Fruit fly (Drosophila melanogaster) whole organism, embryonic: ENCODE data around the gene JMJD5.

ENCODE experiments used
- Blimp-1 ChIP-seq: fragments of 200-800 bp; sonication (Bioruptor generic); optimal IDR thresholded peaks from 3 replicates; lab custom pipeline; 2018; ENCODE audit warnings: missing biosample characterization, missing genetic modification characterization, mild to moderate bottlenecking, moderate library complexity, missing genetic modification reagents
- CG10267 ChIP-seq: fragments of 200-800 bp; sonication (Bioruptor generic); optimal IDR thresholded peaks from 2 replicates; lab custom pipeline; 2018; ENCODE audit warnings: missing biosample characterization, mild to moderate bottlenecking, missing genetic modification characterization, moderate library complexity
- CG10462 ChIP-seq: fragments of 200-800 bp; sonication (Bioruptor generic); optimal IDR thresholded peaks from 2 replicates; lab custom pipeline; 2016; ENCODE audit warnings: missing biosample characterization, missing genetic modification characterization
- CG11504 ChIP-seq: fragments of 200-800 bp; sonication (Bioruptor generic); optimal IDR thresholded peaks from 3 replicates; lab custom pipeline; 2019; ENCODE audit warnings: missing biosample characterization, mild to moderate bottlenecking, missing genetic modification characterization, moderate library complexity
- CG12155 ChIP-seq: fragments of 200-800 bp; sonication (Bioruptor generic); optimal IDR thresholded peaks from 3 replicates; lab custom pipeline; 2016; ENCODE audit warnings: missing biosample characterization, missing genetic modification characterization
- CG1233 ChIP-seq: fragments of 200-800 bp; sonication (Bioruptor generic); optimal IDR thresholded peaks from 4 replicates; lab custom pipeline; 2018; ENCODE audit warnings: missing biosample characterization, mild to moderate bottlenecking, missing genetic modification characterization
- CG12659 ChIP-seq: fragments of 200-800 bp; sonication (Bioruptor generic); optimal IDR thresholded peaks from 3 replicates; lab custom pipeline; 2017; ENCODE audit warnings: mild to moderate bottlenecking, missing biosample characterization, missing genetic modification reagents, missing genetic modification characterization
- CG13123 ChIP-seq: fragments of 200-800 bp; sonication (Bioruptor generic); optimal IDR thresholded peaks from 2 replicates; lab custom pipeline; 2016; ENCODE audit warnings: missing biosample characterization, missing genetic modification characterization
- CG13894 ChIP-seq: fragments of 200-800 bp; sonication (Bioruptor generic); optimal IDR thresholded peaks from 3 replicates; lab custom pipeline; 2018; ENCODE audit warnings: missing biosample characterization, mild to moderate bottlenecking, missing genetic modification characterization, moderate library complexity
- CG15011 ChIP-seq: fragments of 200-800 bp; sonication (Bioruptor generic); optimal IDR thresholded peaks from 3 replicates; lab custom pipeline; 2018; ENCODE audit warnings: missing biosample characterization, mild to moderate bottlenecking, missing genetic modification characterization
- CG1529 ChIP-seq: fragments of 200-800 bp; sonication (Bioruptor generic); optimal IDR thresholded peaks from 3 replicates; lab custom pipeline; 2018; ENCODE audit warnings: missing biosample characterization, missing genetic modification characterization
- CG1647 ChIP-seq: fragments of 200-800 bp; sonication (Bioruptor generic); optimal IDR thresholded peaks from 3 replicates; lab custom pipeline; 2016; ENCODE audit warnings: missing biosample characterization, missing genetic modification characterization
- CG1792 ChIP-seq: fragments of 200-800 bp; sonication (Bioruptor generic); optimal IDR thresholded peaks from 2 replicates; lab custom pipeline; 2016; ENCODE audit warnings: missing biosample characterization, missing genetic modification characterization
- CG31224 ChIP-seq: fragments of 200-800 bp; sonication (Bioruptor generic); IDR thresholded peaks from 2 replicates; pipeline ENCODE4 v1.3.6; 2022; ENCODE audit warnings: missing biosample characterization, missing genetic modification characterization
- CG31441 ChIP-seq: fragments of 200-800 bp; sonication (Bioruptor generic); IDR thresholded peaks from 2 replicates; pipeline ENCODE4 v1.3.6; 2022; ENCODE audit warnings: missing biosample characterization, missing genetic modification characterization
- CG32772 ChIP-seq: fragments of 200-800 bp; sonication (Bioruptor generic); IDR thresholded peaks from 2 replicates; pipeline ENCODE4 v1.3.6; 2022; ENCODE audit warnings: missing biosample characterization, missing genetic modification characterization
- CG42726 ChIP-seq: fragments of 200-800 bp; sonication (Bioruptor generic); IDR thresholded peaks from 2 replicates; pipeline ENCODE4 v1.3.6; 2022; ENCODE audit warnings: missing biosample characterization, missing genetic modification characterization; ENCODE audit not compliant: partially characterized antibody
- CG4854 ChIP-seq: fragments of 200-800 bp; sonication (Bioruptor generic); optimal IDR thresholded peaks from 2 replicates; lab custom pipeline; 2016; ENCODE audit warnings: missing biosample characterization, missing genetic modification characterization, inconsistent platforms
- CG5180 ChIP-seq: fragments of 200-800 bp; sonication (Bioruptor generic); optimal IDR thresholded peaks from 3 replicates; lab custom pipeline; 2017; ENCODE audit warnings: missing biosample characterization, missing genetic modification characterization, mild to moderate bottlenecking, moderate library complexity, missing genetic modification reagents
- CG5245 ChIP-seq: fragments of 200-800 bp; sonication (Bioruptor generic); optimal IDR thresholded peaks from 3 replicates; lab custom pipeline; 2016; ENCODE audit warnings: missing biosample characterization, missing genetic modification characterization
- CG6654 ChIP-seq: fragments of 200-800 bp; sonication (Bioruptor generic); optimal IDR thresholded peaks from 2 replicates; lab custom pipeline; 2017; ENCODE audit warnings: missing biosample characterization, mild to moderate bottlenecking, missing genetic modification characterization
- CG7928 ChIP-seq: fragments of 200-800 bp; sonication (Bioruptor generic); optimal IDR thresholded peaks from 2 replicates; lab custom pipeline; 2017; ENCODE audit warnings: missing biosample characterization, mild to moderate bottlenecking, missing genetic modification characterization
- CG8478 ChIP-seq: fragments of >200 bp; optimal IDR thresholded peaks from 2 replicates; lab custom pipeline; 2018
- CG8924 ChIP-seq: fragments of 200-800 bp; optimal IDR thresholded peaks from 3 replicates; lab custom pipeline; 2019; ENCODE audit warnings: missing biosample characterization, mild to moderate bottlenecking, missing genetic modification characterization, moderate library complexity
- CG8944 ChIP-seq: fragments of 200-800 bp; sonication (Bioruptor generic); optimal IDR thresholded peaks from 3 replicates; lab custom pipeline; 2016; ENCODE audit warnings: missing biosample characterization, missing genetic modification characterization
- CG9437 ChIP-seq: fragments of 200-800 bp; sonication (Bioruptor generic); optimal IDR thresholded peaks from 2 replicates; lab custom pipeline; 2018; ENCODE audit warnings: missing biosample characterization, mild to moderate bottlenecking, missing genetic modification characterization
- CkIIα-i1 ChIP-seq: fragments of 200-800 bp; sonication (Bioruptor generic); IDR thresholded peaks from 2 replicates; pipeline ENCODE4 v1.3.6; 2022; ENCODE audit warnings: missing biosample characterization, missing genetic modification characterization
- Dbx ChIP-seq: fragments of 200-800 bp; sonication (Bioruptor generic); IDR thresholded peaks from 3 replicates; pipeline ENCODE4 v1.3.6; 2022; ENCODE audit warnings: missing biosample characterization, missing genetic modification characterization
- Dfd ChIP-seq, 2 experiments: fragments of >200 bp; optimal IDR thresholded peaks; 2 replicates each; lab custom pipeline; 2017; ENCODE audit warnings: missing biosample characterization in 2 of 2, missing genetic modification characterization in 2 of 2
- Gsc ChIP-seq: fragments of 200-800 bp; sonication (Bioruptor generic); IDR thresholded peaks from 2 replicates; pipeline ENCODE4 v1.3.6; 2022; ENCODE audit warnings: missing biosample characterization, missing genetic modification characterization
- Jarid2 ChIP-seq: fragments of 200-800 bp; sonication (Bioruptor generic); optimal IDR thresholded peaks from 3 replicates; lab custom pipeline; 2017; ENCODE audit warnings: mild to moderate bottlenecking, missing biosample characterization, missing genetic modification reagents, missing genetic modification characterization
- Lim3 ChIP-seq: fragments of 200-800 bp; sonication (Bioruptor generic); IDR thresholded peaks from 2 replicates; pipeline ENCODE4 v1.3.6; 2022; ENCODE audit warnings: missing biosample characterization, missing genetic modification characterization
- MESR4 ChIP-seq: fragments of 200-800 bp; sonication (Bioruptor generic); optimal IDR thresholded peaks from 2 replicates; lab custom pipeline; 2018; ENCODE audit warnings: missing biosample characterization, mild to moderate bottlenecking, missing genetic modification characterization, moderate library complexity
- Max ChIP-seq: fragments of 200-800 bp; sonication (Bioruptor generic); optimal IDR thresholded peaks from 2 replicates; lab custom pipeline; 2016; ENCODE audit warnings: missing biosample characterization, mild to moderate bottlenecking, missing genetic modification characterization
- Meics ChIP-seq: fragments of 200-800 bp; sonication (Bioruptor generic); optimal IDR thresholded peaks from 2 replicates; lab custom pipeline; 2017; ENCODE audit warnings: missing biosample characterization, mild to moderate bottlenecking, missing genetic modification characterization
- Mrtf ChIP-seq: fragments of 200-800 bp; sonication (Bioruptor generic); IDR thresholded peaks from 3 replicates; pipeline ENCODE4 v1.3.6; 2022; ENCODE audit warnings: missing biosample characterization, missing genetic modification characterization
- Vsx1 ChIP-seq: fragments of 200-800 bp; sonication (Bioruptor generic); optimal IDR thresholded peaks from 2 replicates; lab custom pipeline; 2017; ENCODE audit warnings: missing biosample characterization, mild to moderate bottlenecking, missing genetic modification characterization, missing genetic modification reagents
- Xrp1 ChIP-seq: fragments of 200-800 bp; sonication (Bioruptor generic); IDR thresholded peaks from 2 replicates; pipeline ENCODE4 v1.3.6; 2022; ENCODE audit warnings: missing biosample characterization, missing genetic modification characterization
- YL-1 ChIP-seq: fragments of 200-800 bp; sonication (Bioruptor generic); optimal IDR thresholded peaks from 3 replicates; lab custom pipeline; 2017; ENCODE audit warnings: missing biosample characterization, mild to moderate bottlenecking, missing genetic modification characterization
- bsh ChIP-seq, 2 experiments: fragments of 200-800 bp; sonication (Bioruptor generic); optimal IDR thresholded peaks; 2 replicates each; lab custom pipeline; 2017 to 2018; ENCODE audit warnings: mild to moderate bottlenecking in 2 of 2, missing biosample characterization in 2 of 2, missing genetic modification characterization in 2 of 2, moderate library complexity in 1 of 2
- da ChIP-seq: fragments of 200-800 bp; sonication (Bioruptor generic); optimal IDR thresholded peaks from 2 replicates; lab custom pipeline; 2016; ENCODE audit warnings: missing biosample characterization, missing genetic modification characterization
- dan ChIP-seq: fragments of 200-800 bp; sonication (Bioruptor generic); IDR thresholded peaks from 2 replicates; pipeline ENCODE4 v1.3.6; 2022; ENCODE audit warnings: missing biosample characterization, missing genetic modification characterization
- fd96Cb ChIP-seq: fragments of 200-800 bp; sonication (Bioruptor generic); optimal IDR thresholded peaks from 2 replicates; lab custom pipeline; 2018; ENCODE audit warnings: missing biosample characterization, mild to moderate bottlenecking, missing genetic modification characterization, moderate library complexity
- gfzf ChIP-seq: fragments of 200-800 bp; sonication (Bioruptor generic); optimal IDR thresholded peaks from 2 replicates; lab custom pipeline; 2016; ENCODE audit warnings: missing biosample characterization, mild to moderate bottlenecking, missing genetic modification characterization, moderate library complexity
- gt ChIP-seq: fragments of 200-800 bp; sonication (Bioruptor generic); IDR thresholded peaks from 2 replicates; pipeline ENCODE4 v1.3.6; 2022; ENCODE audit warnings: missing biosample characterization, missing genetic modification characterization
- h ChIP-seq: fragments of >200 bp; optimal IDR thresholded peaks from 2 replicates; lab custom pipeline; 2017
- hbn ChIP-seq: fragments of 200-800 bp; sonication (Bioruptor generic); IDR thresholded peaks from 2 replicates; pipeline ENCODE4 v1.3.6; 2022; ENCODE audit warnings: missing biosample characterization, missing genetic modification characterization; ENCODE audit not compliant: partially characterized antibody
- hkb ChIP-seq, 2 experiments: fragments of 200-800 bp in 1 of 2; fragments of >200 bp in 1 of 2; sonication (Bioruptor generic) in 1 of 2; IDR thresholded peaks in 1 of 2; optimal IDR thresholded peaks in 1 of 2; 2 replicates each; pipeline versions ENCODE4 v1.3.6 to Lab custom; 2017 to 2022; ENCODE audit warnings: missing biosample characterization in 1 of 2, missing genetic modification characterization in 1 of 2
- run ChIP-seq: fragments of 200-800 bp; sonication (Bioruptor generic); optimal IDR thresholded peaks from 3 replicates; lab custom pipeline; 2018; ENCODE audit warnings: missing biosample characterization, mild to moderate bottlenecking, missing genetic modification characterization
- tup ChIP-seq: fragments of 200-800 bp; sonication (Bioruptor generic); optimal IDR thresholded peaks from 2 replicates; lab custom pipeline; 2016; ENCODE audit warnings: missing biosample characterization, mild to moderate bottlenecking, missing genetic modification characterization, moderate library complexity

JMJD5 gene

DNA sequence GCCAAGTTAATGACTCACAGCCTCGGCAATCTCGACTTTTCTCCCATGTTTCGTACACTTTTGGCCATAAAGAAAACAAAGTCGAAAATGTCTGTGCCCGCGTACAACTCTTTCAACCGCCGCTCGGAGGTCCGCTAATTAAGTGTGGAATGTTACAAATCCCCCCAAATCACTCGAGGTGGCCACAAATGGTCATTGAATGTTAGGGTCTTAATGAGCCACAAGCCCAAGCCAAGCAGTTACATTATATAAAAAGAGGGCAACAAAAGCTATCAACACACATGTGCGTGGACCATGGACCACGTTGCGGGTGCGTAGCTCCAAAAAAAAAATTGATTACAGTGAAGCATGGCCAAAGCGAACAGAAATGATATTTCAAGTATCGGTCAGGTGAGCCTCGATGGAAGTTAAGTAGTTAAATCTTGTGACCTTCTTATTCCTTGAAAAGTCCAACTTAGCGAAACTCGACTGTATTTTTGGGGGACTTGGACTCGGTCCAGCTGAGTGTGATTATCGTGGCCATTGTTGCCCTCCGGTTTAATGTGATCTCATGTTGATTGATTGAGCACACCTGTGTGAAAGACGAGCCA, 21.8 kb downstream of the JMJD5 start (continued):
- TF ChIP-seq CkIIα-i1 (GFP tag; lab: Robert Waterston, UW), result no peak
- peak; percentile 69 for TF ChIP-seq run (tag; lab: Kevin White, UChicago)
- TF ChIP-seq Jarid2, result peak; percentile 39
- TF ChIP-seq hbn (GFP tag; lab: Robert Waterston, UW), result no peak
- peak; percentile 75 for TF ChIP-seq CG10462 (GFP tag; lab: Kevin White, UChicago)
- peak; percentile 53; the same call in 1 of the 2 replicates for TF ChIP-seq dan
- TF ChIP-seq Mrtf, result peak; percentile 93
- TF ChIP-seq CG8924 (tag; lab: Kevin White, UChicago), result peak; percentile 85
- TF ChIP-seq CG8944 (GFP tag; lab: Kevin White, UChicago), result peak; percentile 86
- peak; percentile 63 for TF ChIP-seq CG15011 (GFP tag; lab: Kevin White, UChicago)
- no peak for TF ChIP-seq CG8478 (lab: Kevin White, UChicago)
- peak; percentile 86 for TF ChIP-seq Lim3 (GFP tag; lab: Robert Waterston, UW)
- TF ChIP-seq CG1233 (GFP tag; lab: Kevin White, UChicago), result peak; percentile 79
- TF ChIP-seq Blimp-1 (GFP tag; lab: Kevin White, UChicago), result peak; percentile 82
- peak; percentile 69 for TF ChIP-seq da
- TF ChIP-seq bsh (GFP tag; optimal IDR thresholded peaks at IDR 0.05; lab: Kevin White, UChicago), result peak in 1 of 2 experiments; percentile 90
- TF ChIP-seq CG13894 (tag; lab: Kevin White, UChicago), result peak; percentile 87
- peak; percentile 93 for TF ChIP-seq Xrp1 (GFP tag; lab: Robert Waterston, UW)
- TF ChIP-seq CG9437, result peak; percentile 71
- peak; percentile 83 for TF ChIP-seq CG5180 (GFP tag; lab: Kevin White, UChicago)
- peak; percentile 84 for TF ChIP-seq CG12659
- peak; percentile 88 for TF ChIP-seq CG5245 (GFP tag; lab: Kevin White, UChicago)
- peak; percentile 65 for TF ChIP-seq Vsx1 (GFP tag; lab: Kevin White, UChicago)
- peak; percentile 9 for TF ChIP-seq MESR4 (GFP tag; lab: Kevin White, UChicago)
- TF ChIP-seq CG10267, result peak; percentile 63
- TF ChIP-seq CG42726 (GFP tag; lab: Robert Waterston, UW), result no peak
- TF ChIP-seq CG13123 (GFP tag; lab: Kevin White, UChicago), result peak; percentile 66
- TF ChIP-seq gt (GFP tag; lab: Robert Waterston, UW), result peak; percentile 78
- TF ChIP-seq Dbx (GFP tag; lab: Robert Waterston, UW), result peak; percentile 82
- TF ChIP-seq CG7928, result peak; percentile 56
- peak; percentile 95 for TF ChIP-seq CG32772 (GFP tag; lab: Robert Waterston, UW)
- TF ChIP-seq CG11504, result peak; percentile 90
- TF ChIP-seq h (lab: Kevin White, UChicago), result no peak
- peak; percentile 75 for TF ChIP-seq CG4854 (GFP tag; lab: Kevin White, UChicago)
- peak; percentile 85 for TF ChIP-seq fd96Cb (tag; lab: Kevin White, UChicago)
- peak; percentile 53 for TF ChIP-seq tup (GFP tag; lab: Kevin White, UChicago)
- TF ChIP-seq CG1647, result peak; percentile 83
- peak; percentile 82 for TF ChIP-seq CG12155 (GFP tag; lab: Kevin White, UChicago)
- TF ChIP-seq hkb (optimal IDR thresholded peaks at IDR 0.05; lab: Kevin White, UChicago), result no peak
- peak; percentile 95 for TF ChIP-seq hkb (GFP tag; IDR thresholded peaks at IDR 0.05; lab: Robert Waterston, UW)
- peak; percentile 67 for TF ChIP-seq Max (GFP tag; lab: Kevin White, UChicago)
- peak; percentile 48 for TF ChIP-seq CG6654 (GFP tag; lab: Kevin White, UChicago)
- no peak for TF ChIP-seq Dfd (GFP tag; optimal IDR thresholded peaks at IDR 0.05; lab: Kevin White, UChicago)
- peak; percentile 82 for TF ChIP-seq CG1792 (GFP tag; lab: Kevin White, UChicago)
- TF ChIP-seq YL-1 (GFP tag; lab: Kevin White, UChicago), result no peak
- TF ChIP-seq Meics (GFP tag; lab: Kevin White, UChicago), result peak; percentile 85
- peak; percentile 75 for TF ChIP-seq CG31441
- no peak for TF ChIP-seq gfzf
- TF ChIP-seq CG31224 (GFP tag; lab: Robert Waterston, UW), result peak; percentile 83
- peak; percentile 79 for TF ChIP-seq CG1529 (GFP tag; lab: Kevin White, UChicago)
- peak; percentile 75 for TF ChIP-seq Gsc (GFP tag; lab: Robert Waterston, UW)
